Fruit fly (Drosophila melanogaster) whole organism, prepupa: ENCODE results near the gene CG14131.

Experiments
- CG15336 ChIP-seq: fragments of 200-800 bp; sonication (Bioruptor generic); IDR thresholded peaks from 2 replicates; pipeline ENCODE4 v1.3.6; 2022; ENCODE audit warnings: missing biosample characterization, missing genetic modification characterization
- CG1621 ChIP-seq: fragments of 200-800 bp; sonication (Bioruptor generic); optimal IDR thresholded peaks from 3 replicates; lab custom pipeline; 2018; ENCODE audit warnings: missing biosample characterization, mild to moderate bottlenecking, missing genetic modification characterization
- Hr38 ChIP-seq: sonication (Bioruptor generic); optimal IDR thresholded peaks from 2 replicates; lab custom pipeline; 2016; ENCODE audit warnings: missing biosample characterization, missing genetic modification characterization

DNA sequence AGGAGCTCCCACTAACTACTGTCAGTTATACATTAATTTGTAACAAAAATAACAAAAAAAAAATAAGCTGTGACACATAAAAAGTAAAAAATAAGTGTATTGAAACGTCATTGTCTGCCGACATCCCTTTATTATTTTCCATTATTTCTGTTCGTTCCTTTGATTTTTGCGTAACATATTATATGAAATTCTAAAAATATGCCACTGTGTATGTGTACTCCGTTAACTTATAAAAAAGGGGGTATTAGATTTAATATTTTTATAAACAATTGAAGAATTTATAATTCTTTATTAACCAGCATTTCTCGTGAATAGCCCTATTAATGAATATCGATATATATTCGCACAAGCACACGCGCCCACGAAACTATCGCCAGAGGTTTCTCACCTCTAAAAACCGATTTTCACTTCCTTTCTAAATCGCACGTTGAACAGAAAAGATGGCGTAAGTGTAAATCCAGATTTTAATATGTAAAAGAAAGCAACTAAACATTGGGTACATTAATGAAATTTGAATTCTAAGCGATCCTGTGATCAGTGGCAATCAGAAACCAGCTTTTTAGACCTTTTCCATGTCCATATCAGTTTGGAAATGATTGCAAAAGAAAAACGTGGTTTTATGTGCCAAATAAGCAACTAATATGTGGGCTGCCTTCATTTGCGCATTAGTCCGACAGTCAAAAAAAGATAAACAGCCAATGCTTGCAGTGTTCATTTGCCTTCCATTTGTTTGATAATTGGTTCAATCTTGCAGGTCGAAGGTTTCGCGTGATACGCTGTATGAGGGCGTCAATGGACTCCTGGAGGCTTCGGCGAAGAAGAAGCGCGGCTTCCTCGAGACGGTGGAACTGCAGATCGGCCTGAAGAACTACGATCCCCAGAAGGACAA lies 45.8 kb downstream of the CG14131 start, which contains the start of gene RpL10Ab:
- no peak for TF ChIP-seq Hr38 (GFP tag; lab: Kevin White, UChicago)
- TF ChIP-seq CG15336, result peak; percentile 22; the same call in 1 of the 2 replicates
- TF ChIP-seq CG1621 (tag; lab: Kevin White, UChicago), result peak; percentile 2
